Fruit fly (Drosophila melanogaster): ENCODE data around the gene Sms.

DNA sequence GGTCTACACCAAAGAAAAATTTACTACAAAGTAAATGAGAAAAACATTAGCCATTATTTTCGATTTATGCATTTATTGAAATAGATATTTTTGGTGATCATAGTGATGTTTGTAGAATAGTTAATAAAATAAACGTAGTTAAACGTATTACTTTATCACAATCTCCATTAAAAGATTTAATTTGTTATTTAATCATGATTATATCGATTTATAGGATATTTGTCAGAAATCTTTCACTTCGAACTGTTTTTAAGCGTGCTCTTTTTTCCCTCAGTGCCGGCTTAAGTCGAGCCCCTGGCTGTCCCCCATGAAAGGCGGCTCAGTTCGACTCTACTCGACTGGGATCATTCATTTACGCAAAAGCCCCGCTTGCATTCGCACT is 53.4 kb downstream of the Sms start:
- no peak for TF ChIP-seq CTCF (optimal IDR thresholded peaks at IDR 0.05)
- no peak for TF ChIP-seq CG8478 (optimal IDR thresholded peaks at IDR 0.05)
